Fruit fly (Drosophila melanogaster) whole organism, adult: ENCODE measurements around the gene CG34287.
A peak's percentile ranks its signal among the peaks of the same experiment; 100 is the strongest.

Experiments
- CG11617 ChIP-seq: fragments of 200-800 bp; sonication (Bioruptor generic); optimal IDR thresholded peaks from 2 replicates; lab custom pipeline; 2017; ENCODE audit warnings: mild to moderate bottlenecking, missing biosample characterization, missing genetic modification reagents, missing genetic modification characterization
- CG12768 ChIP-seq: fragments of 200-800 bp; sonication (Bioruptor generic); optimal IDR thresholded peaks from 2 replicates; lab custom pipeline; 2017; ENCODE audit warnings: missing biosample characterization, missing genetic modification characterization, mild to moderate bottlenecking, moderate library complexity, missing genetic modification reagents
- CG1620 ChIP-seq: fragments of 200-800 bp; sonication (Bioruptor generic); optimal IDR thresholded peaks from 2 replicates; lab custom pipeline; 2016; ENCODE audit warnings: missing biosample characterization, missing genetic modification characterization
- CG7101 ChIP-seq: fragments of 200-800 bp; sonication (Bioruptor generic); optimal IDR thresholded peaks from 2 replicates; lab custom pipeline; 2018; ENCODE audit warnings: missing biosample characterization, mild to moderate bottlenecking, missing genetic modification characterization, moderate library complexity
- Clk ChIP-seq: fragments of 200-800 bp; sonication (Bioruptor generic); optimal IDR thresholded peaks from 2 replicates; lab custom pipeline; 2017; ENCODE audit warnings: missing biosample characterization, missing genetic modification characterization
- Crg-1 ChIP-seq: fragments of 200-800 bp; sonication (Bioruptor generic); optimal IDR thresholded peaks from 2 replicates; lab custom pipeline; 2016; ENCODE audit warnings: missing biosample characterization, missing genetic modification characterization
- Mnt ChIP-seq: fragments of 200-800 bp; sonication (Bioruptor generic); optimal IDR thresholded peaks from 2 replicates; lab custom pipeline; 2016; ENCODE audit warnings: missing biosample characterization, mild to moderate bottlenecking, missing genetic modification characterization
- bab1 ChIP-seq: fragments of 200-800 bp; sonication (Bioruptor generic); optimal IDR thresholded peaks from 3 replicates; lab custom pipeline; 2019; ENCODE audit warnings: missing biosample characterization, mild to moderate bottlenecking, missing genetic modification characterization, moderate library complexity
- cic ChIP-seq: fragments of 200-800 bp; sonication (Bioruptor generic); optimal IDR thresholded peaks from 2 replicates; lab custom pipeline; 2017; ENCODE audit warnings: missing biosample characterization, mild to moderate bottlenecking, missing genetic modification characterization, moderate library complexity
- kay ChIP-seq: fragments of 200-800 bp; sonication (Bioruptor generic); peaks from one replicate; lab custom pipeline; 2016; ENCODE audit warnings: missing biosample characterization, missing genetic modification characterization, borderline replicate concordance
- ovo ChIP-seq: fragments of 200-800 bp; sonication (Bioruptor generic); optimal IDR thresholded peaks from 2 replicates; lab custom pipeline; 2016; ENCODE audit warnings: missing biosample characterization, missing genetic modification characterization
- tj ChIP-seq: fragments of 200-800 bp; sonication (Bioruptor generic); optimal IDR thresholded peaks from 3 replicates; lab custom pipeline; 2017; ENCODE audit warnings: missing biosample characterization, mild to moderate bottlenecking, missing genetic modification characterization, moderate library complexity

DNA sequence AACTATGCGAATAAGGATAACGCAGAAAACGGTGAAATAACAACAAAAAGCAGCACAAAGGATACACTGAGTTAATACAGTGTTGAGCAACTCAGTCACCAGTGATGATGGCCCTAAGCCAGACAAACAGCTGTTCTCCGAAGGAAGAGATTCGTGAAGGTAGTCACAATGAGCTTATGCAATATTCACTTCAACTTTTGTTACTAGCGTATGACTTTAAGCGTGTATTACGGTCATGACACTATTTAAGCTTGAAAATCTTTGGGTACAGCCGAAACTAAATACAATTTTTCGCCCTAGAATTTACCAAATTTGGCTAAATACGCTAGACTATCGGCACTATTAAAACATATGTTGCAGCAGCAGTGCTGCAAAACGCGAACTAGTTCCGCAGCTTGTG lies 3.1 kb downstream of the CG34287 start, which contains the start of the genes disp and ECSIT:
- TF ChIP-seq kay (GFP tag; lab: Kevin White, UChicago) (no peak), Clk (GFP tag; lab: Kevin White, UChicago) (no peak), tj (GFP tag; lab: Kevin White, UChicago) (no peak), CG12768 (peak; percentile 63), CG7101 (tag; lab: Kevin White, UChicago) (peak; percentile 51), bab1 (peak; percentile 28), CG11617 (GFP tag; lab: Kevin White, UChicago) (peak; percentile 52), Mnt (peak; percentile 36), cic (no peak), ovo (GFP tag; lab: Kevin White, UChicago) (no peak), Crg-1 (GFP tag; lab: Kevin White, UChicago) (peak; percentile 63), CG1620 (peak; percentile 6)
